Worm (Caenorhabditis elegans): Measurements from ENCODE around the gene C08F1.8.

- TF ChIP-seq madf-8 (GFP tag; conservative IDR thresholded peaks at IDR 0.05) (no peak), Y53G8AR.9 (GFP tag; conservative IDR thresholded peaks at IDR 0.05) (no peak), ama-1 (optimal IDR thresholded peaks at IDR 0.05) (no peak), ama-1 (GFP tag; optimal IDR thresholded peaks at IDR 0.05) (no peak), atf-7 (tag; optimal IDR thresholded peaks at IDR 0.05) (no peak), F57C9.4 (tag; optimal IDR thresholded peaks at IDR 0.05) (no peak), egl-18 (GFP tag; IDR thresholded peaks at IDR 0.05) (no peak), fkh-3 (tag; optimal IDR thresholded peaks at IDR 0.05) (no peak), T07F8.4 (tag; optimal IDR thresholded peaks at IDR 0.05) (no peak)
Measured at ce11 chrII:1766715-1767114, 41.4 kb downstream of the C08F1.8 start.
